Worm (Caenorhabditis elegans) whole organism, young adult: Measurements from ENCODE around the gene Y43F8B.17.

Experiments
- B0261.1 ChIP-seq: sonication (generic microtip); optimal IDR thresholded peaks from 2 replicates; lab custom pipeline; 2016; ENCODE audit warnings: mild to moderate bottlenecking, missing genetic modification characterization, moderate library complexity, missing compliant biosample characterization
- B0336.3 ChIP-seq: fragments of 200-800 bp; sonication (Bioruptor generic); IDR thresholded peaks from 2 replicates; pipeline ENCODE4 v1.3.6; 2022; ENCODE audit warnings: missing genetic modification characterization, missing compliant biosample characterization
- C06A6.2 ChIP-seq: fragments of 200-800 bp; sonication (Bioruptor generic); conservative IDR thresholded peaks from 2 replicates; pipeline ENCODE4 v1.3.6; 2022; ENCODE audit warnings: missing genetic modification characterization, missing compliant biosample characterization
- F10E7.11 ChIP-seq: sonication (generic microtip); optimal IDR thresholded peaks from 2 replicates; lab custom pipeline; 2017; ENCODE audit warnings: mild to moderate bottlenecking, missing genetic modification characterization, moderate library complexity, missing compliant biosample characterization
- F52B5.7 ChIP-seq: sonication (generic microtip); optimal IDR thresholded peaks from 2 replicates; lab custom pipeline; 2016; ENCODE audit warnings: mild to moderate bottlenecking, missing genetic modification characterization, missing compliant biosample characterization
- F55B11.4 ChIP-seq: sonication (generic microtip); optimal IDR thresholded peaks from 2 replicates; lab custom pipeline; 2016; ENCODE audit warnings: missing compliant biosample characterization, missing genetic modification characterization, borderline replicate concordance; ENCODE audit not compliant: insufficient read depth
- K11D2.4 ChIP-seq: fragments of 200-800 bp; sonication (Bioruptor generic); IDR thresholded peaks from 2 replicates; pipeline ENCODE4 v1.3.6; 2022; ENCODE audit warnings: missing genetic modification reagents, missing genetic modification characterization, missing compliant biosample characterization
- K12H6.12 ChIP-seq: fragments of 200-800 bp; sonication (Bioruptor generic); optimal IDR thresholded peaks from 2 replicates; lab custom pipeline; 2018; ENCODE audit warnings: mild to moderate bottlenecking, missing genetic modification characterization, missing compliant biosample characterization
- T26A5.8 ChIP-seq: sonication (generic microtip); optimal IDR thresholded peaks from 2 replicates; lab custom pipeline; 2016; ENCODE audit warnings: missing genetic modification characterization, missing compliant biosample characterization
- Y56A3A.18 ChIP-seq: fragments of 200-800 bp; sonication (Bioruptor generic); IDR thresholded peaks from 2 replicates; pipeline ENCODE4 v1.3.6; 2022; ENCODE audit warnings: missing genetic modification reagents, missing genetic modification characterization, missing compliant biosample characterization
- Y67H2A.10 ChIP-seq: fragments of 200-800 bp; sonication (Bioruptor generic); conservative IDR thresholded peaks from 2 replicates; pipeline ENCODE4 v1.3.6; 2022; ENCODE audit warnings: missing genetic modification reagents, missing genetic modification characterization, missing compliant biosample characterization
- Y95B8A.8 ChIP-seq: fragments of 200-800 bp; sonication (Bioruptor generic); IDR thresholded peaks from 2 replicates; pipeline ENCODE4 v1.3.6; 2022; ENCODE audit warnings: missing genetic modification reagents, missing genetic modification characterization, missing compliant biosample characterization
- attf-5 ChIP-seq: fragments of 200-800 bp; sonication (Bioruptor generic); optimal IDR thresholded peaks from 2 replicates; lab custom pipeline; 2018; ENCODE audit warnings: mild to moderate bottlenecking, missing genetic modification characterization, missing compliant biosample characterization
- bed-1 ChIP-seq: fragments of 200-800 bp; sonication (Bioruptor generic); IDR thresholded peaks from 2 replicates; pipeline ENCODE4 v1.3.6; 2022; ENCODE audit warnings: missing genetic modification reagents, missing genetic modification characterization, missing compliant biosample characterization
- bed-2 ChIP-seq: fragments of 200-800 bp; sonication (Bioruptor generic); IDR thresholded peaks from 2 replicates; pipeline ENCODE4 v1.3.6; 2022; ENCODE audit warnings: missing genetic modification reagents, missing genetic modification characterization, missing compliant biosample characterization
- ccch-3 ChIP-seq: fragments of 200-800 bp; sonication (Bioruptor generic); optimal IDR thresholded peaks from 2 replicates; lab custom pipeline; 2018; ENCODE audit warnings: mild to moderate bottlenecking, missing genetic modification characterization, missing compliant biosample characterization
- cebp-1 ChIP-seq, 2 experiments: fragments of 200-800 bp in 1 of 2; sonication (Bioruptor generic) in 1 of 2; sonication (generic microtip) in 1 of 2; IDR thresholded peaks in 1 of 2; optimal IDR thresholded peaks in 1 of 2; 2 replicates each; pipeline versions ENCODE4 v1.3.6 to Lab custom; 2017 to 2022; ENCODE audit warnings: missing compliant biosample characterization in 2 of 2, missing genetic modification characterization in 2 of 2, mild to moderate bottlenecking in 1 of 2, missing genetic modification reagents in 1 of 2, moderate library complexity in 1 of 2
- ceh-79 ChIP-seq: sonication (generic microtip); optimal IDR thresholded peaks from 2 replicates; lab custom pipeline; 2017; ENCODE audit warnings: mild to moderate bottlenecking, missing genetic modification characterization, missing compliant biosample characterization
- ceh-91 ChIP-seq: fragments of 200-800 bp; sonication (Bioruptor generic); IDR thresholded peaks from 2 replicates; pipeline ENCODE4 v1.3.6; 2022; ENCODE audit warnings: missing genetic modification reagents, missing genetic modification characterization, missing compliant biosample characterization
- dox-1 ChIP-seq: fragments of 200-800 bp; sonication (Bioruptor generic); IDR thresholded peaks from 2 replicates; pipeline ENCODE4 v1.3.6; 2022; ENCODE audit warnings: missing genetic modification reagents, missing genetic modification characterization, missing compliant biosample characterization
- efl-1 ChIP-seq: fragments of 150-350 bp; optimal IDR thresholded peaks from 2 replicates; lab custom pipeline; 2014; ENCODE audit warnings: missing biosample characterization, missing genetic modification reagents, missing genetic modification characterization
- egl-44 ChIP-seq: fragments of 200-800 bp; sonication (Bioruptor generic); IDR thresholded peaks from 2 replicates; pipeline ENCODE4 v1.3.6; 2022; ENCODE audit warnings: missing genetic modification reagents, missing genetic modification characterization, missing compliant biosample characterization
- egrh-3 ChIP-seq: fragments of 200-800 bp; sonication (Bioruptor generic); IDR thresholded peaks from 2 replicates; pipeline ENCODE4 v1.3.6; 2022; ENCODE audit warnings: missing genetic modification reagents, missing genetic modification characterization, missing compliant biosample characterization
- ets-4 ChIP-seq: fragments of 200-800 bp; sonication (Bioruptor generic); optimal IDR thresholded peaks from 2 replicates; lab custom pipeline; 2018; ENCODE audit warnings: mild to moderate bottlenecking, missing genetic modification characterization, missing compliant biosample characterization
- him-1 ChIP-seq: sonication (generic microtip); optimal IDR thresholded peaks from 2 replicates; lab custom pipeline; 2016; ENCODE audit warnings: missing genotype, missing genetic modification reagents, missing genetic modification characterization, missing compliant biosample characterization
- hmg-1.2 ChIP-seq: fragments of 200-800 bp; sonication (Bioruptor generic); IDR thresholded peaks from 2 replicates; pipeline ENCODE4 v1.3.6; 2022; ENCODE audit warnings: missing genetic modification reagents, missing genetic modification characterization, missing compliant biosample characterization
- hmg-20 ChIP-seq: fragments of 200-800 bp; sonication (Bioruptor generic); IDR thresholded peaks from 2 replicates; pipeline ENCODE4 v1.3.6; 2022; ENCODE audit warnings: missing genetic modification reagents, missing genetic modification characterization, missing compliant biosample characterization
- hrde-1 ChIP-seq: sonication (generic microtip); optimal IDR thresholded peaks from 2 replicates; lab custom pipeline; 2016; ENCODE audit warnings: missing genetic modification characterization, mild to moderate bottlenecking, missing compliant biosample characterization, moderate library complexity, missing genotype, missing genetic modification reagents, borderline replicate concordance
- let-526 ChIP-seq: fragments of 200-800 bp; sonication (Bioruptor generic); IDR thresholded peaks from 2 replicates; pipeline ENCODE4 v1.3.6; 2022; ENCODE audit warnings: missing genetic modification reagents, missing genetic modification characterization, missing compliant biosample characterization
- let-607 ChIP-seq, 2 experiments: fragments of 200-800 bp in 1 of 2; sonication (Bioruptor generic) in 1 of 2; sonication (generic microtip) in 1 of 2; optimal IDR thresholded peaks; 2 replicates each; lab custom pipeline; 2016 to 2018; ENCODE audit warnings: mild to moderate bottlenecking in 2 of 2, missing compliant biosample characterization in 2 of 2, missing genetic modification characterization in 2 of 2, moderate library complexity in 2 of 2, missing genotype in 1 of 2
- lin-54 ChIP-seq: fragments of 200-800 bp; sonication (Bioruptor generic); optimal IDR thresholded peaks from 2 replicates; lab custom pipeline; 2018; ENCODE audit warnings: mild to moderate bottlenecking, missing genetic modification characterization, missing compliant biosample characterization
- lir-1 ChIP-seq: fragments of 200-800 bp; sonication (Bioruptor generic); conservative IDR thresholded peaks from 2 replicates; pipeline ENCODE4 v1.3.6; 2022; ENCODE audit warnings: missing genetic modification reagents, missing genetic modification characterization, missing compliant biosample characterization
- lsl-1 ChIP-seq: fragments of 200-800 bp; sonication (Bioruptor generic); optimal IDR thresholded peaks from 2 replicates; lab custom pipeline; 2018; ENCODE audit warnings: mild to moderate bottlenecking, missing genetic modification characterization, moderate library complexity, missing compliant biosample characterization
- madf-10 ChIP-seq: sonication (generic microtip); optimal IDR thresholded peaks from 2 replicates; lab custom pipeline; 2016; ENCODE audit warnings: mild to moderate bottlenecking, missing genetic modification characterization, missing compliant biosample characterization
- madf-3 ChIP-seq: fragments of 200-800 bp; sonication (Bioruptor generic); IDR thresholded peaks from 2 replicates; pipeline ENCODE4 v1.3.6; 2022; ENCODE audit warnings: missing genetic modification reagents, missing genetic modification characterization, missing compliant biosample characterization
- madf-6 ChIP-seq: fragments of 200-800 bp; sonication (Bioruptor generic); IDR thresholded peaks from 2 replicates; pipeline ENCODE4 v1.3.6; 2022; ENCODE audit warnings: missing genetic modification reagents, missing genetic modification characterization, missing compliant biosample characterization
- mes-4 ChIP-seq: sonication (generic microtip); optimal IDR thresholded peaks from 2 replicates; lab custom pipeline; 2016; ENCODE audit warnings: missing genotype, missing genetic modification characterization, missing compliant biosample characterization
- nfyb-1 ChIP-seq: fragments of 200-800 bp; sonication (Bioruptor generic); IDR thresholded peaks from 2 replicates; pipeline ENCODE4 v1.3.6; 2022; ENCODE audit warnings: missing genetic modification reagents, missing genetic modification characterization, missing compliant biosample characterization
- nhr-27 ChIP-seq: fragments of 200-800 bp; sonication (Bioruptor generic); optimal IDR thresholded peaks from 2 replicates; lab custom pipeline; 2018; ENCODE audit warnings: mild to moderate bottlenecking, missing genetic modification characterization, moderate library complexity, missing compliant biosample characterization
- rpc-1 ChIP-seq, 2 experiments: fragments of 150-350 bp in 1 of 2; sonication (generic microtip) in 1 of 2; optimal IDR thresholded peaks; 2 replicates each; lab custom pipeline; 2014 to 2018; ENCODE audit warnings: missing biosample characterization in 1 of 2, missing genetic modification characterization in 1 of 2, missing genetic modification reagents in 1 of 2, missing genotype in 1 of 2
- snpc-4 ChIP-seq, 5 experiments: fragments of 150-350 bp in 1 of 5; sonication (generic microtip) in 4 of 5; optimal IDR thresholded peaks; 2 replicates each; lab custom pipeline; 2014 to 2018; ENCODE audit warnings: missing genetic modification characterization in 5 of 5, missing biosample characterization in 3 of 5, antibody characterized with exemption in 2 of 5, mild to moderate bottlenecking in 2 of 5, missing compliant biosample characterization in 2 of 5, missing genotype in 2 of 5, moderate library complexity in 2 of 5, missing genetic modification reagents in 1 of 5
- zfh-2 ChIP-seq: fragments of 200-800 bp; sonication (Bioruptor generic); conservative IDR thresholded peaks from 2 replicates; pipeline ENCODE4 v1.3.6; 2022; ENCODE audit warnings: missing genetic modification reagents, missing genetic modification characterization, missing compliant biosample characterization
- zim-3 ChIP-seq: sonication (generic microtip); optimal IDR thresholded peaks from 2 replicates; lab custom pipeline; 2017; ENCODE audit warnings: mild to moderate bottlenecking, missing genetic modification characterization, moderate library complexity, missing compliant biosample characterization
- ztf-28 ChIP-seq: fragments of 200-800 bp; sonication (Bioruptor generic); IDR thresholded peaks from 2 replicates; pipeline ENCODE4 v1.3.6; 2022; ENCODE audit warnings: missing genetic modification reagents, missing genetic modification characterization, missing compliant biosample characterization

Gene Y43F8B.17

ce11 chrV:19527565-19527964 is 43.0 kb downstream of the Y43F8B.17 start (continued):
- TF ChIP-seq snpc-4 (GFP tag; optimal IDR thresholded peaks at IDR 0.05; lab: Kevin White, UChicago) (no peak), snpc-4 (tag; optimal IDR thresholded peaks at IDR 0.05; lab: Kevin White, UChicago) (peak in 1 of 4 experiments; percentile 13), lin-54 (GFP tag; lab: Kevin White, UChicago) (peak; percentile 27), cebp-1 (GFP tag; IDR thresholded peaks at IDR 0.05; lab: Robert Waterston, UW) (peak; percentile 73), cebp-1 (tag; optimal IDR thresholded peaks at IDR 0.05; lab: Kevin White, UChicago) (peak; percentile 78), nfyb-1 (GFP tag; lab: Robert Waterston, UW) (peak; percentile 48; the same call in 1 of the 2 replicates), let-607 (tag; optimal IDR thresholded peaks at IDR 0.05; lab: Kevin White, UChicago) (peak; percentile 74 to 81), mes-4 (tag; lab: Kevin White, UChicago) (no peak), hrde-1 (tag; lab: Kevin White, UChicago) (no peak), egrh-3 (GFP tag; lab: Robert Waterston, UW) (0 out of 2 replicates have a peak, but pooled peaks have one; percentile 7), Y95B8A.8 (GFP tag; lab: Robert Waterston, UW) (no peak), madf-10 (tag; lab: Kevin White, UChicago) (peak; percentile 56), attf-5 (GFP tag; lab: Kevin White, UChicago) (peak; percentile 53), T26A5.8 (no peak), dox-1 (GFP tag; lab: Robert Waterston, UW) (peak; percentile 76)
- TF ChIP-seq, all 124 proteins: peak for 29

DNA sequence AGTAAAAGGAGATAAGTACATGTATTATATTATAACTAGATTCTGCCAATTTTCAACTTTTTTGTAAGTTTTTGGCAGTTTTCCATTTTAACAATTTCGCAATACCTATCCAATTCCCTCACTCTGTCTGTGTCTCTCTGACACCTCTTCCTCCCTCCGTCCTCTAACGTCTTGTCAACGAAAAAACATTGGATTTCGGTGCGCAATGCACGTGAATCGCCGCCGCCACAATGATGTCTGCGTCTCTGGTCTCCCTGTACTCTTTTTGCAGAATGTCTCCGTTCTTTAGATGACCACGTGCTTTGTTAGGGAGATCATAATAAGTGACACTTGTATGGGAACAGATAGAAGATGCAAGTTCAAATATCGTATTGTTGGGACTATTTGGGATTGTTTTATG is 44.6 kb downstream of the Y43F8B.17 start:
- TF ChIP-seq let-526 (GFP tag; lab: Robert Waterston, UW): peak; percentile 75
- TF ChIP-seq madf-3 (GFP tag; lab: Robert Waterston, UW): no peak
- TF ChIP-seq K12H6.12 (tag; lab: Kevin White, UChicago): peak; percentile 90
- no peak for TF ChIP-seq efl-1 (GFP tag; lab: Kevin White, UChicago)
- TF ChIP-seq bed-2 (GFP tag; lab: Robert Waterston, UW): no peak
- no peak for TF ChIP-seq nhr-27 (tag; lab: Kevin White, UChicago)
- peak; percentile 99 for TF ChIP-seq hmg-1.2 (GFP tag; lab: Robert Waterston, UW)
- TF ChIP-seq bed-1 (GFP tag; lab: Robert Waterston, UW): no peak
- TF ChIP-seq F10E7.11 (tag; lab: Kevin White, UChicago): no peak
- TF ChIP-seq ccch-3 (GFP tag; lab: Kevin White, UChicago): no peak
- TF ChIP-seq rpc-1 (optimal IDR thresholded peaks at IDR 0.05; lab: Kevin White, UChicago): no peak
- no peak for TF ChIP-seq rpc-1 (tag; optimal IDR thresholded peaks at IDR 0.05; lab: Kevin White, UChicago)
- no peak for TF ChIP-seq F55B11.4 (tag; lab: Kevin White, UChicago)
- peak; percentile 92 for TF ChIP-seq K11D2.4 (GFP tag; lab: Robert Waterston, UW)
- no peak for TF ChIP-seq hmg-20 (GFP tag; lab: Robert Waterston, UW)
- no peak for TF ChIP-seq ztf-28 (GFP tag; lab: Robert Waterston, UW)
- TF ChIP-seq C06A6.2 (GFP tag; lab: Robert Waterston, UW): peak; percentile 87
- TF ChIP-seq Y56A3A.18: no peak
- no peak for TF ChIP-seq ets-4 (GFP tag; lab: Kevin White, UChicago)
- no peak for TF ChIP-seq B0261.1
- no peak for TF ChIP-seq ceh-91
- TF ChIP-seq zim-3 (tag; lab: Kevin White, UChicago): no peak
- TF ChIP-seq him-1 (tag; lab: Kevin White, UChicago): no peak
- TF ChIP-seq lsl-1 (GFP tag; lab: Kevin White, UChicago): no peak
- TF ChIP-seq attf-5 (GFP tag; lab: Kevin White, UChicago): peak; percentile 90
- TF ChIP-seq madf-6 (GFP tag; lab: Robert Waterston, UW): no peak
- TF ChIP-seq B0336.3 (GFP tag; lab: Robert Waterston, UW): peak; percentile 82
- TF ChIP-seq ceh-79 (tag; lab: Kevin White, UChicago): no peak
- peak; percentile 75 for TF ChIP-seq zfh-2
- TF ChIP-seq dox-1 (GFP tag; lab: Robert Waterston, UW): peak; percentile 73
- TF ChIP-seq egl-44 (GFP tag; lab: Robert Waterston, UW): peak; percentile 89
- TF ChIP-seq F52B5.7: no peak
- TF ChIP-seq lir-1: no peak
- no peak for TF ChIP-seq snpc-4 (GFP tag; optimal IDR thresholded peaks at IDR 0.05; lab: Kevin White, UChicago)
- TF ChIP-seq snpc-4 (tag; optimal IDR thresholded peaks at IDR 0.05; lab: Kevin White, UChicago): peak in 2 of 4 experiments; percentile 65 to 73
- TF ChIP-seq madf-10 (tag; lab: Kevin White, UChicago): peak; percentile 88
- TF ChIP-seq Y67H2A.10 (GFP tag; lab: Robert Waterston, UW): no peak
